Worm (Caenorhabditis elegans): ENCODE results near the gene sru-16.

DNA sequence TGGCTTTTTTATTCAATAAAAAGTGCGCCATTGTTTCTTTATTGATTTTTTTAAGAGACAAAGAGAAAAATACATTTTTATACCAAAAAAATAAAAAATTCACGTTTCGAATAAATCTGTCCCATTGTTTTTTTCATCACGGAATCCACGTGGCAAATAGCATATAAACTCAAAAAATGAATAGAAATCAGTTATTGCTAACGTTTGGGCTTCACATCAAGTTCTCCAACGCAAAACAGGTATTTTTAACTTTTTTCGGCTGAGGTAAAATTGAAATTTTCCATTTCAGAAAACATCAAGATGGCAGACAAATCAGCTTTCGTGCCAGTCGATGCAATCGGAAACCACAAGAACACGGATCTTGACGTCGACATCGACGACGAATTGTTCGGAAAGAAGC is 14.3 kb downstream of the sru-16 start, which contains the start of gene Y45F10B.3:
- TF ChIP-seq aly-2 (tag; optimal IDR thresholded peaks at IDR 0.05) (no peak), pha-4 (tag; optimal IDR thresholded peaks at IDR 0.05) (no peak), jun-1 (tag; optimal IDR thresholded peaks at IDR 0.05) (no peak), ztf-11 (tag; optimal IDR thresholded peaks at IDR 0.05) (no peak)

Data from whole organism, L3 larva.